Fruit fly (Drosophila melanogaster) whole organism, embryonic: ENCODE data around the gene Npc2g.

ENCODE experiments used
- D19B ChIP-seq: fragments of 200-800 bp; sonication (Bioruptor generic); optimal IDR thresholded peaks from 2 replicates; lab custom pipeline; 2017; ENCODE audit warnings: missing biosample characterization, mild to moderate bottlenecking, missing genetic modification characterization
- ERR ChIP-seq: fragments of 200-800 bp; sonication (Bioruptor generic); optimal IDR thresholded peaks from 2 replicates; lab custom pipeline; 2016; ENCODE audit warnings: missing biosample characterization, missing genetic modification characterization
- Hmx ChIP-seq: fragments of 200-800 bp; sonication (Bioruptor generic); optimal IDR thresholded peaks from 2 replicates; lab custom pipeline; 2016; ENCODE audit warnings: missing biosample characterization, missing genetic modification characterization
- ato ChIP-seq: fragments of 200-800 bp; sonication (Bioruptor generic); IDR thresholded peaks from 2 replicates; pipeline ENCODE4 v1.3.6; 2022; ENCODE audit warnings: missing biosample characterization, missing genetic modification characterization; ENCODE audit not compliant: partially characterized antibody
- bcd ChIP-seq: fragments of 200-800 bp; sonication (Bioruptor generic); optimal IDR thresholded peaks from 2 replicates; lab custom pipeline; 2017; ENCODE audit warnings: missing biosample characterization, mild to moderate bottlenecking, missing genetic modification characterization
- cad ChIP-seq: fragments of >200 bp; optimal IDR thresholded peaks from 2 replicates; lab custom pipeline; 2017; ENCODE audit warnings: missing biosample characterization, missing genetic modification characterization
- fd96Cb ChIP-seq: fragments of 200-800 bp; sonication (Bioruptor generic); optimal IDR thresholded peaks from 2 replicates; lab custom pipeline; 2018; ENCODE audit warnings: missing biosample characterization, mild to moderate bottlenecking, missing genetic modification characterization, moderate library complexity
- kay ChIP-seq: fragments of 200-800 bp; sonication (Bioruptor generic); optimal IDR thresholded peaks from 2 replicates; lab custom pipeline; 2016; ENCODE audit warnings: missing biosample characterization, missing genetic modification characterization
- sens ChIP-seq: fragments of 200-800 bp; sonication (Bioruptor generic); peaks from one replicate; lab custom pipeline; 2016; ENCODE audit warnings: missing biosample characterization, missing genetic modification characterization

- TF ChIP-seq Hmx (GFP tag; lab: Kevin White, UChicago) (no peak), D19B (GFP tag; lab: Kevin White, UChicago) (no peak), ERR (GFP tag; lab: Kevin White, UChicago) (no peak), fd96Cb (tag; lab: Kevin White, UChicago) (no peak), ato (no peak), sens (GFP tag; lab: Kevin White, UChicago) (peak; percentile 83), bcd (GFP tag; lab: Kevin White, UChicago) (peak; percentile 33), cad (GFP tag; lab: Kevin White, UChicago) (peak; percentile 89), kay (no peak)
These were observed 21.9 kb upstream of the Npc2g start for dm6 chr3R:30766922-30767504.
